Worm (Caenorhabditis elegans) whole organism, L4 larva: ENCODE results near the gene dmd-6.

Experiments used
- F10B5.3 ChIP-seq: sonication (generic microtip); optimal IDR thresholded peaks from 2 replicates; lab custom pipeline; 2016; ENCODE audit warnings: mild to moderate bottlenecking, missing genetic modification characterization, missing compliant biosample characterization
- F44E2.7 ChIP-seq: fragments of 200-800 bp; sonication (Bioruptor generic); IDR thresholded peaks from 2 replicates; pipeline ENCODE4 v2.1.2; 2022; ENCODE audit warnings: missing genetic modification characterization, missing compliant biosample characterization
- T20F7.1 ChIP-seq: fragments of 200-800 bp; sonication (Bioruptor generic); optimal IDR thresholded peaks from 2 replicates; lab custom pipeline; 2018; ENCODE audit warnings: mild to moderate bottlenecking, missing genetic modification characterization, missing compliant biosample characterization
- Y48G9A.11 ChIP-seq: fragments of 200-800 bp; sonication (Bioruptor generic); IDR thresholded peaks from 2 replicates; pipeline ENCODE4 v1.3.6; 2022; ENCODE audit warnings: missing genetic modification reagents, missing genetic modification characterization, missing compliant biosample characterization
- Y5F2A.4 ChIP-seq: fragments of 200-800 bp; sonication (Bioruptor generic); optimal IDR thresholded peaks from 2 replicates; lab custom pipeline; 2018; ENCODE audit warnings: mild to moderate bottlenecking, missing genetic modification characterization, missing compliant biosample characterization
- Y75B8A.6 ChIP-seq: fragments of 200-800 bp; sonication (Bioruptor generic); IDR thresholded peaks from 2 replicates; pipeline ENCODE4 v1.3.6; 2022; ENCODE audit warnings: missing genetic modification reagents, missing genetic modification characterization, missing compliant biosample characterization
- ZK337.2 ChIP-seq: fragments of 200-800 bp; sonication (Bioruptor generic); IDR thresholded peaks from 2 replicates; pipeline ENCODE4 v1.3.6; 2022; ENCODE audit warnings: missing genetic modification reagents, missing genetic modification characterization, missing compliant biosample characterization
- arid-1 ChIP-seq: fragments of 200-800 bp; sonication (Bioruptor generic); conservative IDR thresholded peaks from 2 replicates; pipeline ENCODE4 v1.3.6; 2022; ENCODE audit warnings: missing genetic modification reagents, missing genetic modification characterization, missing compliant biosample characterization
- ceh-20 ChIP-seq: fragments of 200-800 bp; sonication (Bioruptor generic); IDR thresholded peaks from 2 replicates; pipeline ENCODE4 v1.3.6; 2022; ENCODE audit warnings: missing genetic modification reagents, missing genetic modification characterization, missing compliant biosample characterization
- ceh-32 ChIP-seq: sonication (generic microtip); optimal IDR thresholded peaks from 2 replicates; lab custom pipeline; 2016; ENCODE audit warnings: mild to moderate bottlenecking, missing genetic modification characterization, missing compliant biosample characterization; ENCODE audit not compliant: poor library complexity
- ceh-62 ChIP-seq: sonication (generic microtip); optimal IDR thresholded peaks from 2 replicates; lab custom pipeline; 2017; ENCODE audit warnings: missing biosample characterization, missing genetic modification characterization
- ces-1 ChIP-seq: fragments of 150-350 bp; sonication (generic microtip); optimal IDR thresholded peaks from 4 replicates; lab custom pipeline; 2014; ENCODE audit warnings: missing biosample characterization, missing genetic modification reagents, missing genetic modification characterization
- dmd-6 ChIP-seq: fragments of 200-800 bp; sonication (Bioruptor generic); IDR thresholded peaks from 2 replicates; pipeline ENCODE4 v1.3.6; 2022; ENCODE audit warnings: missing genetic modification reagents, missing genetic modification characterization, missing compliant biosample characterization
- dmd-8 ChIP-seq: fragments of 200-800 bp; sonication (Bioruptor generic); IDR thresholded peaks from 2 replicates; pipeline ENCODE4 v1.3.6; 2022; ENCODE audit warnings: missing genetic modification characterization, missing compliant biosample characterization
- egl-43 ChIP-seq: fragments of 200-800 bp; sonication (Bioruptor generic); IDR thresholded peaks from 2 replicates; pipeline ENCODE4 v1.3.6; 2022; ENCODE audit warnings: missing genetic modification reagents, missing genetic modification characterization, missing compliant biosample characterization
- gei-8 ChIP-seq: fragments of 200-800 bp; sonication (Bioruptor generic); optimal IDR thresholded peaks from 2 replicates; lab custom pipeline; 2018; ENCODE audit warnings: mild to moderate bottlenecking, missing genetic modification characterization, missing compliant biosample characterization
- hlh-11 ChIP-seq: fragments of 200-800 bp; sonication (Bioruptor generic); optimal IDR thresholded peaks from 2 replicates; lab custom pipeline; 2018; ENCODE audit warnings: mild to moderate bottlenecking, missing genetic modification characterization, missing compliant biosample characterization
- hlh-30 ChIP-seq: sonication (generic microtip); optimal IDR thresholded peaks from 2 replicates; lab custom pipeline; 2017; ENCODE audit warnings: antibody characterized with exemption, mild to moderate bottlenecking, missing genetic modification characterization, missing compliant biosample characterization; ENCODE audit not compliant: insufficient read depth
- hmg-1.1 ChIP-seq: fragments of 200-800 bp; sonication (Bioruptor generic); IDR thresholded peaks from 2 replicates; pipeline ENCODE4 v1.3.6; 2022; ENCODE audit warnings: missing genetic modification reagents, missing genetic modification characterization, missing compliant biosample characterization
- jun-1 ChIP-seq: fragments of 150-350 bp; optimal IDR thresholded peaks from 2 replicates; lab custom pipeline; 2014; ENCODE audit warnings: missing biosample characterization, missing genetic modification reagents, missing genetic modification characterization
- lin-1 ChIP-seq: fragments of 200-800 bp; sonication (Bioruptor generic); IDR thresholded peaks from 2 replicates; pipeline ENCODE4 v1.3.6; 2022; ENCODE audit warnings: missing genetic modification reagents, missing genetic modification characterization, missing compliant biosample characterization
- lin-13 ChIP-seq: fragments of 150-350 bp; optimal IDR thresholded peaks from 2 replicates; lab custom pipeline; 2014; ENCODE audit warnings: missing biosample characterization, missing genetic modification reagents, missing genetic modification characterization
- lin-29 ChIP-seq: fragments of 200-800 bp; sonication (Bioruptor generic); IDR thresholded peaks from 2 replicates; pipeline ENCODE4 v1.3.6; 2022; ENCODE audit warnings: missing genetic modification reagents, missing genetic modification characterization, missing compliant biosample characterization
- lin-39 ChIP-seq: fragments of 150-350 bp; optimal IDR thresholded peaks from 2 replicates; lab custom pipeline; 2014; ENCODE audit warnings: missing biosample characterization, missing genetic modification reagents, missing genetic modification characterization
- lir-3 ChIP-seq: sonication (generic microtip); optimal IDR thresholded peaks from 2 replicates; lab custom pipeline; 2016; ENCODE audit warnings: mild to moderate bottlenecking, missing genetic modification characterization, missing compliant biosample characterization
- lsy-2 ChIP-seq, 2 experiments: fragments of 150-350 bp in 1 of 2; sonication (generic microtip) in 1 of 2; optimal IDR thresholded peaks; 2 replicates each; lab custom pipeline; 2014 to 2017; ENCODE audit warnings: missing biosample characterization in 2 of 2, missing genetic modification characterization in 2 of 2
- madf-9 ChIP-seq: fragments of 200-800 bp; sonication (Bioruptor generic); conservative IDR thresholded peaks from 2 replicates; pipeline ENCODE4 v1.3.6; 2022; ENCODE audit warnings: missing genetic modification reagents, missing genetic modification characterization, missing compliant biosample characterization
- mdt-29 ChIP-seq: fragments of 200-800 bp; sonication (Bioruptor generic); IDR thresholded peaks from 2 replicates; pipeline ENCODE4 v1.3.6; 2022; ENCODE audit warnings: missing genetic modification reagents, missing genetic modification characterization, missing compliant biosample characterization
- mep-1 ChIP-seq: fragments of 150-350 bp; sonication (generic microtip); optimal IDR thresholded peaks from 3 replicates; lab custom pipeline; 2014; ENCODE audit warnings: missing biosample characterization, missing genetic modification characterization
- nhr-237 ChIP-seq: sonication (generic microtip); optimal IDR thresholded peaks from 2 replicates; lab custom pipeline; 2017; ENCODE audit warnings: missing biosample characterization, missing genetic modification characterization
- nhr-28 ChIP-seq: fragments of 150-350 bp; optimal IDR thresholded peaks from 2 replicates; lab custom pipeline; 2014; ENCODE audit warnings: missing biosample characterization, missing genetic modification characterization
- nhr-41 ChIP-seq: fragments of 200-800 bp; sonication (Bioruptor generic); IDR thresholded peaks from 2 replicates; pipeline ENCODE4 v1.3.6; 2022; ENCODE audit warnings: missing genetic modification reagents, missing genetic modification characterization, missing compliant biosample characterization
- nhr-76 ChIP-seq: fragments of 150-350 bp; optimal IDR thresholded peaks from 2 replicates; lab custom pipeline; 2014; ENCODE audit warnings: missing biosample characterization, missing genetic modification characterization
- php-3 ChIP-seq: fragments of 200-800 bp; sonication (Bioruptor generic); IDR thresholded peaks from 2 replicates; pipeline ENCODE4 v1.3.6; 2022; ENCODE audit warnings: missing genetic modification reagents, missing genetic modification characterization, missing compliant biosample characterization
- pqm-1 ChIP-seq: sonication (generic microtip); optimal IDR thresholded peaks from 2 replicates; lab custom pipeline; 2017; ENCODE audit warnings: missing biosample characterization, missing genetic modification characterization
- rbr-2 ChIP-seq: sonication (generic microtip); optimal IDR thresholded peaks from 2 replicates; lab custom pipeline; 2016; ENCODE audit warnings: missing genotype, missing genetic modification characterization, missing compliant biosample characterization
- sdz-12 ChIP-seq: fragments of 200-800 bp; sonication (Bioruptor generic); optimal IDR thresholded peaks from 2 replicates; lab custom pipeline; 2018; ENCODE audit warnings: mild to moderate bottlenecking, missing genetic modification characterization, missing compliant biosample characterization
- skn-1 ChIP-seq: fragments of 150-350 bp; optimal IDR thresholded peaks from 2 replicates; lab custom pipeline; 2014; ENCODE audit warnings: missing biosample characterization, missing genetic modification characterization
- snpc-4 ChIP-seq: fragments of 150-350 bp; optimal IDR thresholded peaks from 2 replicates; lab custom pipeline; 2014; ENCODE audit warnings: missing biosample characterization, missing genetic modification characterization
- spr-1 ChIP-seq: sonication (generic microtip); optimal IDR thresholded peaks from 2 replicates; lab custom pipeline; 2016; ENCODE audit warnings: mild to moderate bottlenecking, missing genetic modification characterization, missing compliant biosample characterization
- tag-97 ChIP-seq: fragments of 200-800 bp; sonication (Bioruptor generic); IDR thresholded peaks from 2 replicates; pipeline ENCODE4 v1.3.6; 2022; ENCODE audit warnings: missing genetic modification characterization, missing compliant biosample characterization
- tra-1 ChIP-seq: fragments of 200-800 bp; sonication (Bioruptor generic); IDR thresholded peaks from 2 replicates; pipeline ENCODE4 v1.3.6; 2022; ENCODE audit warnings: missing genetic modification reagents, missing genetic modification characterization, missing compliant biosample characterization
- unc-130 ChIP-seq: sonication (generic microtip); optimal IDR thresholded peaks from 2 replicates; lab custom pipeline; 2016; ENCODE audit warnings: missing genetic modification reagents, missing genetic modification characterization, missing compliant biosample characterization
- unc-39 ChIP-seq: sonication (generic microtip); optimal IDR thresholded peaks from 2 replicates; lab custom pipeline; 2017; ENCODE audit warnings: missing biosample characterization, missing genetic modification characterization
- unc-62 ChIP-seq, 3 experiments: fragments of 150-350 bp in 1 of 3; sonication (generic microtip); optimal IDR thresholded peaks in 2 of 3; peaks in 1 of 3; 1 replicate in 1 of 3; 2 replicates in 2 of 3; lab custom pipeline; 2014 to 2017; ENCODE audit warnings: missing biosample characterization in 3 of 3, missing genetic modification characterization in 3 of 3, missing genetic modification reagents in 3 of 3, missing genotype in 1 of 3
- vab-7 ChIP-seq: fragments of 200-800 bp; sonication (Bioruptor generic); IDR thresholded peaks from 2 replicates; pipeline ENCODE4 v1.3.6; 2022; ENCODE audit warnings: missing genetic modification reagents, missing genetic modification characterization, missing compliant biosample characterization
- zfp-3 ChIP-seq: fragments of 200-800 bp; sonication (Bioruptor generic); conservative IDR thresholded peaks from 2 replicates; pipeline ENCODE4 v1.3.6; 2022; ENCODE audit warnings: missing genetic modification reagents, missing genetic modification characterization, missing compliant biosample characterization
- ztf-11 ChIP-seq: fragments of 150-350 bp; optimal IDR thresholded peaks from 2 replicates; lab custom pipeline; 2014; ENCODE audit warnings: missing biosample characterization, missing genetic modification characterization
- ztf-7 ChIP-seq: fragments of 150-350 bp; optimal IDR thresholded peaks from 2 replicates; lab custom pipeline; 2014; ENCODE audit warnings: missing biosample characterization, missing genetic modification characterization

dmd-6 gene

ce11 chrIV:14612547-14613329, 3.7 kb upstream of the dmd-6 start:
- TF ChIP-seq madf-9 (GFP tag; lab: Robert Waterston, UW) = no peak
- no peak for TF ChIP-seq ceh-20 (GFP tag; lab: Robert Waterston, UW)
- peak; percentile 64 for TF ChIP-seq mep-1 (tag; lab: Kevin White, UChicago)
- TF ChIP-seq ceh-62 = no peak
- TF ChIP-seq pqm-1 (tag; lab: Kevin White, UChicago) = no peak
- TF ChIP-seq vab-7 (GFP tag; lab: Robert Waterston, UW) = no peak
- no peak; the same call in 1 of the 2 replicates for TF ChIP-seq tra-1 (GFP tag; lab: Robert Waterston, UW)
- no peak for TF ChIP-seq unc-130 (GFP tag; lab: Kevin White, UChicago)
- TF ChIP-seq nhr-41 (GFP tag; lab: Robert Waterston, UW) = no peak
- peak; percentile 90 for TF ChIP-seq dmd-6
- peak; percentile 22 to 33 for TF ChIP-seq lsy-2 (tag; optimal IDR thresholded peaks at IDR 0.05; lab: Kevin White, UChicago)
- TF ChIP-seq nhr-28 (tag; lab: Kevin White, UChicago) = peak; percentile 81
- no peak for TF ChIP-seq hmg-1.1
- peak; percentile 45 for TF ChIP-seq ztf-7 (tag; lab: Kevin White, UChicago)
- TF ChIP-seq rbr-2 (tag; lab: Kevin White, UChicago) = peak; percentile 1
- no peak for TF ChIP-seq dmd-8
- no peak for TF ChIP-seq ZK337.2 (GFP tag; lab: Robert Waterston, UW)
- no peak for TF ChIP-seq Y75B8A.6 (GFP tag; lab: Robert Waterston, UW)
- no peak for TF ChIP-seq arid-1 (GFP tag; lab: Robert Waterston, UW)
- no peak for TF ChIP-seq F44E2.7 (GFP tag; lab: Robert Waterston, UW)
- TF ChIP-seq unc-39 (tag; lab: Kevin White, UChicago) = no peak
- TF ChIP-seq nhr-237 (tag; lab: Kevin White, UChicago) = no peak
- TF ChIP-seq zfp-3 = no peak
- no peak for TF ChIP-seq lin-39 (tag; lab: Kevin White, UChicago)
- no peak for TF ChIP-seq T20F7.1
- no peak for TF ChIP-seq jun-1 (tag; lab: Kevin White, UChicago)
- no peak for TF ChIP-seq sdz-12 (GFP tag; lab: Kevin White, UChicago)
- no peak for TF ChIP-seq spr-1 (tag; lab: Kevin White, UChicago)
- TF ChIP-seq mdt-29 (GFP tag; lab: Robert Waterston, UW) = no peak
- no peak for TF ChIP-seq ztf-11 (tag; lab: Kevin White, UChicago)
- no peak for TF ChIP-seq Y5F2A.4 (GFP tag; lab: Kevin White, UChicago)
- no peak for TF ChIP-seq snpc-4 (tag; lab: Kevin White, UChicago)
- peak; percentile 64 for TF ChIP-seq hlh-11 (tag; lab: Kevin White, UChicago)
- no peak for TF ChIP-seq ceh-32 (tag; lab: Kevin White, UChicago)
- TF ChIP-seq ces-1 (GFP tag; lab: Kevin White, UChicago) = no peak
- TF ChIP-seq lin-13 (GFP tag; lab: Kevin White, UChicago) = no peak
- peak; percentile 31 for TF ChIP-seq nhr-76 (tag; lab: Kevin White, UChicago)
- TF ChIP-seq lir-3 (tag; lab: Kevin White, UChicago) = no peak
- TF ChIP-seq lin-1 = peak; percentile 7; the same call in 1 of the 2 replicates
- TF ChIP-seq tag-97 (GFP tag; lab: Robert Waterston, UW) = no peak
- no peak for TF ChIP-seq egl-43 (GFP tag; lab: Robert Waterston, UW)
- peak; percentile 33 for TF ChIP-seq gei-8 (GFP tag; lab: Kevin White, UChicago)
- no peak for TF ChIP-seq Y48G9A.11 (GFP tag; lab: Robert Waterston, UW)
- no peak for TF ChIP-seq F10B5.3
- peak in 1 of 2 experiments; percentile 96 for TF ChIP-seq unc-62 (GFP tag; optimal IDR thresholded peaks at IDR 0.05 in 1 of 2; lab: Kevin White, UChicago)
- TF ChIP-seq unc-62 (tag; optimal IDR thresholded peaks at IDR 0.05; lab: Kevin White, UChicago) = no peak
- TF ChIP-seq php-3 (GFP tag; lab: Robert Waterston, UW) = no peak
- peak; percentile 34 for TF ChIP-seq hlh-30
- no peak for TF ChIP-seq skn-1
- TF ChIP-seq lin-29 (GFP tag; lab: Robert Waterston, UW) = no peak
